Worm (Caenorhabditis elegans): ENCODE results near the gene ced-8.

DNA sequence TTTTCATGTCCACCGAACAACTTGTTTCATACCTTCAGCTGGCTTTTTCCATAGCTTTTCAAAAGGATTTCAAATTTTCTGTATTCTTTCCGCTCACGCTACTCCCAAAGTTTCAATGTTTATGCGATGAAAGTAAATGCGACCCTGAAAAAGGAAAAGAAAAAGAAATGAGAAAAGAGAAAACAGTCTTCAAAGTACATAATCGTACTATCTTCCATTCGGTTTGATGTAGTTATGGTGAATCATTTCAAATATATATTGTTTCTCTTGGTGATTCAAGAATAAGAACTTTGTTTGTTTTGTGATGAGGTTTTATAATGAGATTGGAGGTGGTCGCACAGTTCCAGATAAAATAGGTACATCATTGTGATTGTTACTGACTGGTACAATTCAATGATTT, 22.0 kb upstream of the ced-8 start:
- TF ChIP-seq R02D3.7 (tag; optimal IDR thresholded peaks at IDR 0.05) (no peak), ZK546.5 (tag; optimal IDR thresholded peaks at IDR 0.05) (no peak), dpl-1 (GFP tag; optimal IDR thresholded peaks at IDR 0.05) (no peak), ztf-11 (tag; optimal IDR thresholded peaks at IDR 0.05) (no peak), D1046.2 (GFP tag; IDR thresholded peaks at IDR 0.05) (no peak), lsy-2 (tag; optimal IDR thresholded peaks at IDR 0.05) (no peak), jun-1 (tag; optimal IDR thresholded peaks at IDR 0.05) (no peak), dmd-6 (GFP tag; IDR thresholded peaks at IDR 0.05) (no peak), nhr-237 (tag; optimal IDR thresholded peaks at IDR 0.05) (no peak), nhr-28 (tag; optimal IDR thresholded peaks at IDR 0.05) (no peak), ama-1 (optimal IDR thresholded peaks at IDR 0.05) (no peak), fos-1 (tag; optimal IDR thresholded peaks at IDR 0.05) (no peak), snpc-4 (tag; optimal IDR thresholded peaks at IDR 0.05) (no peak), hif-1 (tag; optimal IDR thresholded peaks at IDR 0.05) (no peak)

All from whole organism, L4 larva.